Fruit fly (Drosophila melanogaster) whole organism, prepupa: Measurements from ENCODE around the gene eIF2Bbeta.

Experiments used
- Blimp-1 ChIP-seq: fragments of 200-800 bp; sonication (Bioruptor generic); optimal IDR thresholded peaks from 3 replicates; lab custom pipeline; 2017; ENCODE audit warnings: missing biosample characterization, missing genetic modification characterization, mild to moderate bottlenecking, moderate library complexity, missing genetic modification reagents
- CG10669 ChIP-seq: fragments of 200-800 bp; sonication (Bioruptor generic); optimal IDR thresholded peaks from 3 replicates; lab custom pipeline; 2018; ENCODE audit warnings: missing biosample characterization, mild to moderate bottlenecking, missing genetic modification characterization, moderate library complexity
- CG11294 ChIP-seq: fragments of 200-800 bp; sonication (Bioruptor generic); IDR thresholded peaks from 2 replicates; pipeline ENCODE4 v1.3.6; 2022; ENCODE audit warnings: missing biosample characterization, missing genetic modification characterization
- CG11762 ChIP-seq: fragments of 200-800 bp; sonication (Bioruptor generic); optimal IDR thresholded peaks from 3 replicates; lab custom pipeline; 2016; ENCODE audit warnings: missing biosample characterization, missing genetic modification characterization; ENCODE audit not compliant: insufficient read depth
- CG31627 ChIP-seq: fragments of 200-800 bp; sonication (Bioruptor generic); optimal IDR thresholded peaks from 3 replicates; lab custom pipeline; 2016; ENCODE audit warnings: missing biosample characterization, missing genetic modification characterization
- CG3919 ChIP-seq: fragments of 200-800 bp; sonication (Bioruptor generic); optimal IDR thresholded peaks from 3 replicates; lab custom pipeline; 2016; ENCODE audit warnings: missing biosample characterization, missing genetic modification characterization
- CG6276 ChIP-seq: fragments of 200-800 bp; sonication (Bioruptor generic); optimal IDR thresholded peaks from 2 replicates; lab custom pipeline; 2017; ENCODE audit warnings: missing biosample characterization, mild to moderate bottlenecking, missing genetic modification characterization
- CG7368 ChIP-seq: fragments of 200-800 bp; sonication (Bioruptor generic); optimal IDR thresholded peaks from 3 replicates; lab custom pipeline; 2016; ENCODE audit warnings: missing biosample characterization, missing genetic modification characterization
- Eip93F ChIP-seq: fragments of 200-800 bp; sonication (Bioruptor generic); optimal IDR thresholded peaks from 2 replicates; lab custom pipeline; 2016; ENCODE audit warnings: missing biosample characterization, mild to moderate bottlenecking, missing genetic modification characterization
- Hr38 ChIP-seq: sonication (Bioruptor generic); optimal IDR thresholded peaks from 2 replicates; lab custom pipeline; 2016; ENCODE audit warnings: missing biosample characterization, missing genetic modification characterization
- Sox102F ChIP-seq: fragments of 200-800 bp; sonication (Bioruptor generic); optimal IDR thresholded peaks from 2 replicates; lab custom pipeline; 2016; ENCODE audit warnings: missing biosample characterization, mild to moderate bottlenecking, missing genetic modification characterization
- dac ChIP-seq: fragments of 200-800 bp; sonication (Bioruptor generic); optimal IDR thresholded peaks from 2 replicates; lab custom pipeline; 2017; ENCODE audit warnings: missing biosample characterization, mild to moderate bottlenecking, missing genetic modification characterization
- net ChIP-seq: fragments of 200-800 bp; sonication (Bioruptor generic); optimal IDR thresholded peaks from 3 replicates; lab custom pipeline; 2016; ENCODE audit warnings: missing biosample characterization, missing genetic modification characterization
- salr ChIP-seq, 2 experiments: fragments of 200-800 bp; sonication (Bioruptor generic); optimal IDR thresholded peaks; 3 replicates each; lab custom pipeline; 2016 to 2018; ENCODE audit warnings: missing biosample characterization in 2 of 2, missing genetic modification characterization in 2 of 2, mild to moderate bottlenecking in 1 of 2

dm6 chrX:2738663-2739062 is 34.3 kb downstream of the eIF2Bbeta start, which contains the start of gene crm:
- no peak for TF ChIP-seq Eip93F (GFP tag; lab: Kevin White, UChicago)
- TF ChIP-seq CG3919 (GFP tag; lab: Kevin White, UChicago) = no peak
- no peak for TF ChIP-seq CG11294 (GFP tag; lab: Robert Waterston, UW)
- no peak for TF ChIP-seq CG6276 (GFP tag; lab: Kevin White, UChicago)
- TF ChIP-seq CG10669 (GFP tag; lab: Kevin White, UChicago) = no peak
- no peak for TF ChIP-seq net (GFP tag; lab: Kevin White, UChicago)
- no peak for TF ChIP-seq dac (GFP tag; lab: Kevin White, UChicago)
- no peak for TF ChIP-seq Blimp-1 (GFP tag; lab: Kevin White, UChicago)
- TF ChIP-seq salr (GFP tag; optimal IDR thresholded peaks at IDR 0.05; lab: Kevin White, UChicago) = no peak
- TF ChIP-seq CG31627 (GFP tag; lab: Kevin White, UChicago) = no peak
- no peak for TF ChIP-seq Sox102F (GFP tag; lab: Kevin White, UChicago)
- no peak for TF ChIP-seq CG11762 (GFP tag; lab: Kevin White, UChicago)
- no peak for TF ChIP-seq CG7368 (GFP tag; lab: Kevin White, UChicago)
- no peak for TF ChIP-seq Hr38 (GFP tag; lab: Kevin White, UChicago)
